Fruit fly (Drosophila melanogaster): ENCODE results near the gene Eig71Eh.
A peak's percentile ranks its signal among the peaks of the same experiment; 100 is the strongest.

Gene Eig71Eh

dm6 chr3L:15700338-15700966 is 41.2 kb upstream of the Eig71Eh start (continued):
- TF ChIP-seq CG9797 (GFP tag; optimal IDR thresholded peaks at IDR 0.05) (no peak), zf30C (GFP tag; optimal IDR thresholded peaks at IDR 0.05) (peak; percentile 97), grau (tag; optimal IDR thresholded peaks at IDR 0.05) (peak; percentile 65), CG3065 (GFP tag; optimal IDR thresholded peaks at IDR 0.05) (peak; percentile 20), p53 (GFP tag; optimal IDR thresholded peaks at IDR 0.05) (no peak), Optix (GFP tag; IDR thresholded peaks at IDR 0.05) (no peak), CG9727 (GFP tag; optimal IDR thresholded peaks at IDR 0.05) (peak; percentile 90), CG15696 (tag; optimal IDR thresholded peaks at IDR 0.05) (peak; percentile 93), CG4424 (GFP tag; optimal IDR thresholded peaks at IDR 0.05) (peak; percentile 49), toy (GFP tag; IDR thresholded peaks at IDR 0.05) (no peak), Xrp1 (GFP tag; IDR thresholded peaks at IDR 0.05) (peak; percentile 47; the same call in 1 of the 2 replicates), CG10209 (GFP tag; optimal IDR thresholded peaks at IDR 0.05) (peak; percentile 62), jing (GFP tag; optimal IDR thresholded peaks at IDR 0.05) (no peak), NFAT (GFP tag; IDR thresholded peaks at IDR 0.05) (no peak), fd64A (GFP tag; optimal IDR thresholded peaks at IDR 0.05) (no peak), CG7987 (GFP tag; optimal IDR thresholded peaks at IDR 0.05) (no peak), CG31365 (tag; optimal IDR thresholded peaks at IDR 0.05) (no peak), CG18619 (GFP tag; optimal IDR thresholded peaks at IDR 0.05) (peak; percentile 6), slbo (GFP tag; IDR thresholded peaks at IDR 0.05) (no peak), nau (GFP tag; optimal IDR thresholded peaks at IDR 0.05) (no peak), Hmx (GFP tag; optimal IDR thresholded peaks at IDR 0.05) (peak; percentile 4), shn (GFP tag; optimal IDR thresholded peaks at IDR 0.05) (no peak), CoRest (tag; optimal IDR thresholded peaks at IDR 0.05) (peak; percentile 60), slou (GFP tag; optimal IDR thresholded peaks at IDR 0.05) (no peak), crc (GFP tag; optimal IDR thresholded peaks at IDR 0.05) (no peak), sc (optimal IDR thresholded peaks at IDR 0.05) (no peak), sc (GFP tag; optimal IDR thresholded peaks at IDR 0.05) (peak; percentile 58), HmgD (GFP tag; optimal IDR thresholded peaks at IDR 0.05) (no peak), CG8290 (GFP tag; optimal IDR thresholded peaks at IDR 0.05) (peak; percentile 19), CG8290 (tag; optimal IDR thresholded peaks at IDR 0.05) (peak in 1 of 2 experiments; percentile 41), trem (tag; optimal IDR thresholded peaks at IDR 0.05) (peak; percentile 39), croc (GFP tag; conservative IDR thresholded peaks at IDR 0.05) (no peak), yki (optimal IDR thresholded peaks at IDR 0.05) (no peak), vvl (GFP tag; IDR thresholded peaks at IDR 0.05) (no peak), E2f1 (GFP tag; IDR thresholded peaks at IDR 0.05) (no peak), CG7839 (tag; optimal IDR thresholded peaks at IDR 0.05) (peak; percentile 57), Hsf (GFP tag; optimal IDR thresholded peaks at IDR 0.05) (peak; percentile 32), Sox100B (GFP tag; optimal IDR thresholded peaks at IDR 0.05) (no peak), CG6175 (GFP tag; IDR thresholded peaks at IDR 0.05) (no peak), CG2202 (tag; optimal IDR thresholded peaks at IDR 0.05) (peak; percentile 53), CG10274 (GFP tag; optimal IDR thresholded peaks at IDR 0.05) (no peak), CG8765 (GFP tag; IDR thresholded peaks at IDR 0.05) (0 out of 2 replicates have a peak, but pooled peaks have one; percentile 16), CG1529 (GFP tag; optimal IDR thresholded peaks at IDR 0.05) (peak; percentile 50), tio (GFP tag; optimal IDR thresholded peaks at IDR 0.05) (peak; percentile 48), CG10959 (GFP tag; IDR thresholded peaks at IDR 0.05) (peak; percentile 46; the same call in 1 of the 2 replicates), cato (GFP tag; optimal IDR thresholded peaks at IDR 0.05; ENCODE audit: borderline replicate concordance) (no peak), sisA (GFP tag; IDR thresholded peaks at IDR 0.05) (no peak), Poxn (GFP tag; IDR thresholded peaks at IDR 0.05) (no peak), al (GFP tag; IDR thresholded peaks at IDR 0.05) (no peak), sens (GFP tag) (peak; percentile 89), sens-2 (GFP tag; IDR thresholded peaks at IDR 0.05) (no peak), slp2 (GFP tag; optimal IDR thresholded peaks at IDR 0.05) (no peak), CG10979 (tag; optimal IDR thresholded peaks at IDR 0.05) (peak; percentile 77)

Measured in whole organism, embryonic.